Worm (Caenorhabditis elegans) whole organism, L2 larva: ENCODE results near the gene Y43C5B.2.

Experiments
- ZK546.5 ChIP-seq: sonication (generic microtip); optimal IDR thresholded peaks from 2 replicates; lab custom pipeline; 2017; ENCODE audit warnings: missing biosample characterization, missing genetic modification characterization
- aly-2 ChIP-seq: fragments of 150-350 bp; optimal IDR thresholded peaks from 2 replicates; lab custom pipeline; 2014; ENCODE audit warnings: missing biosample characterization, missing genetic modification characterization
- zag-1 ChIP-seq: fragments of 150-350 bp; optimal IDR thresholded peaks from 2 replicates; lab custom pipeline; 2014; ENCODE audit warnings: missing biosample characterization, missing genetic modification characterization

- no peak for TF ChIP-seq ZK546.5
- no peak for TF ChIP-seq zag-1 (tag; lab: Kevin White, UChicago)
- no peak for TF ChIP-seq aly-2 (tag; lab: Kevin White, UChicago)
Observed at ce11 chrIV:10388263-10388662, 36.1 kb upstream of the Y43C5B.2 start, which contains the start of gene R10H10.3.
